Worm (Caenorhabditis elegans): ENCODE data around the gene exl-1.
A peak's percentile ranks its signal among the peaks of the same experiment; 100 is the strongest.

The exl-1 gene

ce11 chrII:14407332-14408270 is 5.7 kb downstream of the exl-1 start:
- TF ChIP-seq mls-2 (tag; optimal IDR thresholded peaks at IDR 0.05), result peak; percentile 57
- TF ChIP-seq unc-39 (tag; optimal IDR thresholded peaks at IDR 0.05), result no peak
- no peak for TF ChIP-seq ceh-39 (tag; optimal IDR thresholded peaks at IDR 0.05)
- no peak for TF ChIP-seq nhr-28 (tag; optimal IDR thresholded peaks at IDR 0.05)
- TF ChIP-seq cnd-1 (tag; optimal IDR thresholded peaks at IDR 0.05), result no peak
- no peak for TF ChIP-seq lsy-2 (tag; optimal IDR thresholded peaks at IDR 0.05)
- no peak for TF ChIP-seq unc-120 (tag; optimal IDR thresholded peaks at IDR 0.05; ENCODE audit: poor library complexity, severe bottlenecking)
- no peak for TF ChIP-seq ceh-43 (GFP tag; optimal IDR thresholded peaks at IDR 0.05)
- peak; percentile 2 for TF ChIP-seq sptf-1 (tag; optimal IDR thresholded peaks at IDR 0.05)
- no peak for TF ChIP-seq drap-1 (GFP tag; optimal IDR thresholded peaks at IDR 0.05)

DNA sequence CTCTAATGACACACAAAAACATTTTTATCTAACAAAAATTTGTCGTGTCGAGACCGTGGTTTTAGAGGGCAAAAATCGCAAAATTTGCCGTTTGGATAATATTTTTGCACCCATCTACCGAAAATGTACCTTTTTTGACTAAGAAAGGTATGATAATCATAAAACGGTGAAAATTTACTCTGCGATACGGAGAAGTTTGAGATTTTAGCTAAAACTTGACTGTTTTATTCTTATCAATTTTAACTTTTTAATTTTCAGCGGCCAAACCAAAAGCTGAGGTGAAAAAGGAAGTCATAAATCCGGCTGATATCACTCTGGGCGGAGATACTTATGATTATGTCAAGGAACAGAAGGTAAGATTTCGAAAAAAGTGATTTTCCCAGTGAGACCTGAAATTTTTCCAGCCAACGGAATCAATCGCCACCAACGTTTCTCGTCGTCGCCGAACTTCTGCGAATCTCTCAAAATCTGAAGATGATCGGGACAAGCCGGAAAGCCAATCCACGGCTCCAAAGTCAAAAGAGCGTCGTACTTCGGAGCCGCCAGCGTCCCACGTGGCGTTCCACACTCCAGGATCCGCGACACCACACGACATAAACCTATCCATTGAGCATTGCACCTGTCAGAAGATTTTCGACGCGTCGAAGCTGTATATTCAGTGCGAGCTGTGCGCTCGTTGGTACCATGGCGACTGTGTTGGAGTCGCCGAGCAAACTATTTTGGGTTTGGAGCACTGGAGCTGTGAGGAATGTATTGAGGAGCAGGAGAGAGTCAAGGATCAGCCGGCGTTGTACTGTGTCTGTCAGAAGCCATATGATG is 6.9 kb downstream of the exl-1 start:
- TF ChIP-seq nhr-237 (tag; optimal IDR thresholded peaks at IDR 0.05), result no peak
- TF ChIP-seq ces-1 (GFP tag; optimal IDR thresholded peaks at IDR 0.05), result no peak

ce11 chrII:14405489-14406059 is 7.7 kb downstream of the exl-1 start:
- peak; percentile 44 for TF ChIP-seq ceh-83 (GFP tag; optimal IDR thresholded peaks at IDR 0.05)
- TF ChIP-seq M03D4.4 (tag; optimal IDR thresholded peaks at IDR 0.05), result no peak
- peak; percentile 45 for TF ChIP-seq sem-2 (GFP tag; optimal IDR thresholded peaks at IDR 0.05)

ce11 chrII:14404741-14405488 is 8.4 kb downstream of the exl-1 start:
- TF ChIP-seq sem-2 (GFP tag; optimal IDR thresholded peaks at IDR 0.05) (no peak), cnd-1 (tag; optimal IDR thresholded peaks at IDR 0.05) (peak; percentile 71), drap-1 (GFP tag; optimal IDR thresholded peaks at IDR 0.05) (peak; percentile 44), snpc-4 (tag; optimal IDR thresholded peaks at IDR 0.05) (no peak), ceh-39 (tag; optimal IDR thresholded peaks at IDR 0.05) (peak; percentile 93), sptf-1 (tag; optimal IDR thresholded peaks at IDR 0.05) (peak; percentile 73), ceh-43 (GFP tag; optimal IDR thresholded peaks at IDR 0.05) (peak; percentile 53), unc-39 (tag; optimal IDR thresholded peaks at IDR 0.05) (peak; percentile 65), ztf-11 (tag; optimal IDR thresholded peaks at IDR 0.05) (peak; percentile 87), mab-5 (tag; optimal IDR thresholded peaks at IDR 0.05) (no peak), hlh-1 (tag; optimal IDR thresholded peaks at IDR 0.05) (peak; percentile 27), unc-120 (tag; optimal IDR thresholded peaks at IDR 0.05; ENCODE audit: poor library complexity, severe bottlenecking) (peak; percentile 52), mls-2 (tag; optimal IDR thresholded peaks at IDR 0.05) (peak; percentile 90), ces-1 (GFP tag; optimal IDR thresholded peaks at IDR 0.05) (peak; percentile 78), blmp-1 (tag; optimal IDR thresholded peaks at IDR 0.05) (peak; percentile 63), lin-32 (GFP tag; optimal IDR thresholded peaks at IDR 0.05) (peak; percentile 34), nhr-237 (tag; optimal IDR thresholded peaks at IDR 0.05) (peak; percentile 78), zip-8 (tag; optimal IDR thresholded peaks at IDR 0.05) (no peak), nhr-28 (tag; optimal IDR thresholded peaks at IDR 0.05) (no peak), flh-1 (GFP tag; optimal IDR thresholded peaks at IDR 0.05) (no peak), nhr-12 (tag; optimal IDR thresholded peaks at IDR 0.05) (no peak), elt-3 (tag; optimal IDR thresholded peaks at IDR 0.05) (peak; percentile 85), ham-2 (GFP tag; optimal IDR thresholded peaks at IDR 0.05) (peak; percentile 87), M03D4.4 (tag; optimal IDR thresholded peaks at IDR 0.05) (peak; percentile 38), lsy-2 (tag; optimal IDR thresholded peaks at IDR 0.05) (peak; percentile 73), unc-62 (GFP tag; optimal IDR thresholded peaks at IDR 0.05) (peak; percentile 84), pha-4 (tag; optimal IDR thresholded peaks at IDR 0.05) (peak; percentile 94), mep-1 (tag; optimal IDR thresholded peaks at IDR 0.05) (peak; percentile 49), nhr-2 (tag; optimal IDR thresholded peaks at IDR 0.05) (peak; percentile 36), elt-1 (tag; optimal IDR thresholded peaks at IDR 0.05; ENCODE audit: borderline replicate concordance, insufficient read depth) (no peak), tbx-8 (GFP tag; optimal IDR thresholded peaks at IDR 0.05) (no peak), lin-13 (tag; optimal IDR thresholded peaks at IDR 0.05) (peak; percentile 92)

Data from whole organism, mixed stage, embryonic.